Fruit fly (Drosophila melanogaster): ENCODE results near the gene Sry-beta.

Gene Sry-beta

DNA sequence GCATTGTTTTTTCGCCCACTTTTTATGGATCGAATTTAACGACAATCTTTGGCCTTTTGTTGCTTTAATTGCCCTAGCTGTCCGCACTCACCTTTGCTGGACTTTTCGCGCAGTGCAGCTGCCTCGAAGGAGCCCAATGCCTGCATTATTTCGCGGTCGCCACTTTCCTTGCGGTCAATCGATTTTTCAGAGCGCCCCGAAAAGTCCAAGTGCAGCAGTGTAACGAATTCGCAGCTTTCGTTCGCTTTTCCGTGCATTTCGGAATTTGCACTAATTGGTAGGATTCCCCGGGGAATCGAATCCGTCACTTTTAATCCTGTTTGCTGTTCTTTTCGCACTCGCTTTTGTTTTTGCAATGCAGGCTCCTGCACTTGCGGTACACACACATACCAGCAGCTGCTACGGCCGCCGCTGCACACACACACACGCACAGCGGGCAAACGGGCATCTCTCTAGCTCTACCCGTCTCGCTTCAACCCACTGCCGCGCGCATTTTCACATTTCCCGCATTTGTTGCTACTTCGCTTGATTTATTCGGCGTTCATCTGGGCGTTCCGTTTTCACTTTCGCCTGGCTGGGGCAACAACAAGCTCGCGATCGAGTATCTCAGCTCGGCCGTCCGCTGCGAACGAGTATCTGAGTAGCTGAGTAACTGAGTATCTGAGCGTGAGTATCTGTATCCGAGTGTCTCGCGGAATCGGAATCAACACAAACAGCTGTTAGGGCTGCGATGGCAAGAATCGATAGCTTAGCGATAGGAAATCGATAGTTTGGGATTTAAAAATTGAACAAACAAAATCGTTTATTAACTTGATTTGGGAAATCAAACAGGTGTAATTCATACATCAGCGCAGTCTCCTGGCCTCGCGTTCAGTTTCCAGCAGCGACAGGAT lies 17.7 kb upstream of the Sry-beta start, which contains the start of gene Mgat2 (continued):
- TF ChIP-seq Adf1 (GFP tag; IDR thresholded peaks at IDR 0.05) (peak; percentile 61; the same call in 1 of the 2 replicates), CG4424 (GFP tag; optimal IDR thresholded peaks at IDR 0.05) (no peak), Ssrp (tag; optimal IDR thresholded peaks at IDR 0.05) (no peak), pnt (GFP tag; optimal IDR thresholded peaks at IDR 0.05) (no peak), seq (GFP tag; IDR thresholded peaks at IDR 0.05) (no peak), nom (GFP tag; optimal IDR thresholded peaks at IDR 0.05) (peak; percentile 65), CG12071 (GFP tag; optimal IDR thresholded peaks at IDR 0.05) (peak; percentile 44), Hr3 (GFP tag; optimal IDR thresholded peaks at IDR 0.05) (no peak), CG8388 (GFP tag; optimal IDR thresholded peaks at IDR 0.05) (peak; percentile 10), Drgx (GFP tag; IDR thresholded peaks at IDR 0.05) (peak; percentile 46), B-H2 (GFP tag; optimal IDR thresholded peaks at IDR 0.05) (peak; percentile 41), danr (GFP tag; IDR thresholded peaks at IDR 0.05) (no peak), ab (GFP tag; optimal IDR thresholded peaks at IDR 0.05) (no peak), bsh (GFP tag; optimal IDR thresholded peaks at IDR 0.05) (peak; percentile 18 to 61), CG8290 (GFP tag; optimal IDR thresholded peaks at IDR 0.05) (no peak), CG8290 (tag; optimal IDR thresholded peaks at IDR 0.05) (peak in 1 of 2 experiments; percentile 73), CG6791 (GFP tag; IDR thresholded peaks at IDR 0.05; ENCODE audit: partially characterized antibody) (peak; percentile 86), crol (GFP tag; IDR thresholded peaks at IDR 0.05) (no peak), jing (GFP tag; optimal IDR thresholded peaks at IDR 0.05) (no peak), CG3281 (GFP tag; optimal IDR thresholded peaks at IDR 0.05) (no peak), gsb (GFP tag; IDR thresholded peaks at IDR 0.05) (no peak), fd64A (GFP tag; optimal IDR thresholded peaks at IDR 0.05) (peak; percentile 67), Hey (tag; optimal IDR thresholded peaks at IDR 0.05) (no peak), fd96Cb (tag; optimal IDR thresholded peaks at IDR 0.05) (no peak), wdn (GFP tag; IDR thresholded peaks at IDR 0.05) (no peak), Vsx1 (GFP tag; optimal IDR thresholded peaks at IDR 0.05) (no peak), CG17359 (tag; optimal IDR thresholded peaks at IDR 0.05) (no peak), CG3838 (GFP tag; optimal IDR thresholded peaks at IDR 0.05) (no peak), Pdp1 (GFP tag; optimal IDR thresholded peaks at IDR 0.05) (peak in 1 of 2 experiments; percentile 18), Nf-YA (GFP tag; IDR thresholded peaks at IDR 0.05) (no peak), zfh2 (GFP tag; optimal IDR thresholded peaks at IDR 0.05) (no peak), cato (GFP tag; optimal IDR thresholded peaks at IDR 0.05; ENCODE audit: borderline replicate concordance) (no peak), Myb (GFP tag; optimal IDR thresholded peaks at IDR 0.05) (no peak), odd (GFP tag; optimal IDR thresholded peaks at IDR 0.05) (peak; percentile 69), gt (GFP tag; IDR thresholded peaks at IDR 0.05) (peak; percentile 33; the same call in 1 of the 2 replicates), tgo (GFP tag; IDR thresholded peaks at IDR 0.05) (no peak), CG6272 (GFP tag; IDR thresholded peaks at IDR 0.05) (no peak), CG3065 (GFP tag; optimal IDR thresholded peaks at IDR 0.05) (no peak), eve (GFP tag; optimal IDR thresholded peaks at IDR 0.05) (no peak), Hr51 (GFP tag; optimal IDR thresholded peaks at IDR 0.05) (no peak), exex (tag; optimal IDR thresholded peaks at IDR 0.05) (no peak), Hmr (GFP tag; optimal IDR thresholded peaks at IDR 0.05) (peak; percentile 31), CG15269 (tag; optimal IDR thresholded peaks at IDR 0.05) (no peak), al (GFP tag; IDR thresholded peaks at IDR 0.05) (no peak), CG4282 (GFP tag; optimal IDR thresholded peaks at IDR 0.05) (no peak), CG32532 (GFP tag; IDR thresholded peaks at IDR 0.05) (peak; percentile 21; the same call in 1 of the 2 replicates), Antp (GFP tag; optimal IDR thresholded peaks at IDR 0.05) (no peak), Stat92E (GFP tag; optimal IDR thresholded peaks at IDR 0.05) (peak in 1 of 3 experiments; percentile 88), so (GFP tag; IDR thresholded peaks at IDR 0.05) (peak; percentile 34; the same call in 2 of the 3 replicates)

All from whole organism, embryonic.